Worm (Caenorhabditis elegans) whole organism, L1 larva: ENCODE measurements around the gene C12D12.3.

ENCODE experiments used
- C04F5.9 ChIP-seq: sonication (generic microtip); optimal IDR thresholded peaks from 2 replicates; lab custom pipeline; 2016; ENCODE audit warnings: missing genetic modification characterization, missing compliant biosample characterization
- C34B4.2 ChIP-seq: sonication (generic microtip); optimal IDR thresholded peaks from 2 replicates; lab custom pipeline; 2017; ENCODE audit warnings: mild to moderate bottlenecking, missing genetic modification characterization, missing compliant biosample characterization
- alr-1 ChIP-seq: fragments of 200-800 bp; sonication (Bioruptor generic); optimal IDR thresholded peaks from 2 replicates; lab custom pipeline; 2018; ENCODE audit warnings: borderline replicate concordance, mild to moderate bottlenecking, missing genetic modification characterization, missing compliant biosample characterization
- ama-1 ChIP-seq: fragments of 150-350 bp; optimal IDR thresholded peaks from 2 replicates; lab custom pipeline; 2014
- ceh-63 ChIP-seq: fragments of 200-800 bp; sonication (Bioruptor generic); optimal IDR thresholded peaks from 2 replicates; lab custom pipeline; 2018; ENCODE audit warnings: mild to moderate bottlenecking, missing genetic modification characterization, missing compliant biosample characterization
- ces-1 ChIP-seq: fragments of 150-350 bp; optimal IDR thresholded peaks from 2 replicates; lab custom pipeline; 2014; ENCODE audit warnings: missing biosample characterization, missing genetic modification reagents, missing genetic modification characterization
- dpl-1 ChIP-seq, 3 experiments: fragments of 150-350 bp in 2 of 3; sonication (generic microtip) in 1 of 3; optimal IDR thresholded peaks; 2 replicates each; lab custom pipeline; 2014 to 2017; ENCODE audit warnings: missing biosample characterization in 3 of 3, missing genetic modification characterization in 3 of 3, missing genetic modification reagents in 3 of 3
- efl-1 ChIP-seq, 4 experiments: fragments of 150-350 bp; optimal IDR thresholded peaks in 3 of 4; peaks in 1 of 4; 1 replicate in 1 of 4; 2 replicates in 3 of 4; lab custom pipeline; 2014; ENCODE audit warnings: missing biosample characterization in 2 of 4, missing genetic modification characterization in 2 of 4, missing genetic modification reagents in 2 of 4
- egl-13 ChIP-seq: sonication (generic microtip); optimal IDR thresholded peaks from 2 replicates; lab custom pipeline; 2016; ENCODE audit warnings: missing genotype, missing genetic modification reagents, missing genetic modification characterization, missing compliant biosample characterization
- elt-3 ChIP-seq, 6 experiments: fragments of 150-350 bp in 1 of 6; sonication (generic microtip); optimal IDR thresholded peaks; 2 replicates each; lab custom pipeline; 2017 to 2018; ENCODE audit warnings: missing biosample characterization in 6 of 6, missing genetic modification characterization in 6 of 6, inconsistent platforms in 1 of 6
- fkh-4 ChIP-seq: sonication (generic microtip); optimal IDR thresholded peaks from 2 replicates; lab custom pipeline; 2016; ENCODE audit warnings: missing compliant biosample characterization, missing genetic modification characterization, borderline replicate concordance
- fkh-8 ChIP-seq: sonication (generic microtip); optimal IDR thresholded peaks from 2 replicates; lab custom pipeline; 2016; ENCODE audit warnings: mild to moderate bottlenecking, missing genetic modification characterization, missing compliant biosample characterization
- fos-1 ChIP-seq: fragments of 150-350 bp; optimal IDR thresholded peaks from 2 replicates; lab custom pipeline; 2014; ENCODE audit warnings: missing biosample characterization, missing genetic modification characterization
- grh-1 ChIP-seq: fragments of 200-800 bp; sonication (Bioruptor generic); IDR thresholded peaks from 2 replicates; pipeline ENCODE4 v1.3.6; 2022; ENCODE audit warnings: missing genetic modification reagents, missing genetic modification characterization, missing compliant biosample characterization
- hpl-2 ChIP-seq: fragments of 150-350 bp; optimal IDR thresholded peaks from 2 replicates; lab custom pipeline; 2014; ENCODE audit warnings: missing biosample characterization, missing genetic modification reagents, missing genetic modification characterization
- lin-13 ChIP-seq: fragments of 150-350 bp; optimal IDR thresholded peaks from 2 replicates; lab custom pipeline; 2014; ENCODE audit warnings: missing biosample characterization, missing genetic modification reagents, missing genetic modification characterization
- lin-15B ChIP-seq: fragments of 150-350 bp; sonication (generic microtip); optimal IDR thresholded peaks from 3 replicates; lab custom pipeline; 2014; ENCODE audit warnings: missing biosample characterization, missing genetic modification characterization
- lsy-2 ChIP-seq, 2 experiments: fragments of 150-350 bp; optimal IDR thresholded peaks; 2 replicates each; lab custom pipeline; 2014; ENCODE audit warnings: missing biosample characterization in 2 of 2, missing genetic modification characterization in 2 of 2
- mdl-1 ChIP-seq, 2 experiments: fragments of 150-350 bp; optimal IDR thresholded peaks; 2 replicates each; lab custom pipeline; 2014 to 2017; ENCODE audit warnings: missing biosample characterization in 2 of 2, missing genetic modification characterization in 2 of 2, inconsistent platforms in 1 of 2
- mef-2 ChIP-seq: fragments of 150-350 bp; optimal IDR thresholded peaks from 2 replicates; lab custom pipeline; 2014; ENCODE audit warnings: missing biosample characterization, missing genetic modification characterization
- mep-1 ChIP-seq: fragments of 150-350 bp; optimal IDR thresholded peaks from 2 replicates; lab custom pipeline; 2014; ENCODE audit warnings: missing biosample characterization, missing genetic modification characterization
- nhr-12 ChIP-seq: sonication (generic microtip); optimal IDR thresholded peaks from 2 replicates; lab custom pipeline; 2017; ENCODE audit warnings: missing biosample characterization, missing genetic modification characterization
- nhr-237 ChIP-seq: fragments of 150-350 bp; optimal IDR thresholded peaks from 2 replicates; lab custom pipeline; 2014; ENCODE audit warnings: missing biosample characterization, missing genetic modification characterization
- nhr-28 ChIP-seq: fragments of 150-350 bp; optimal IDR thresholded peaks from 2 replicates; lab custom pipeline; 2014; ENCODE audit warnings: missing biosample characterization, missing genetic modification characterization
- nhr-47 ChIP-seq: sonication (generic microtip); optimal IDR thresholded peaks from 2 replicates; lab custom pipeline; 2016; ENCODE audit warnings: mild to moderate bottlenecking, missing genetic modification characterization, moderate library complexity, missing compliant biosample characterization
- nhr-71 ChIP-seq: sonication (generic microtip); optimal IDR thresholded peaks from 2 replicates; lab custom pipeline; 2016; ENCODE audit warnings: mild to moderate bottlenecking, missing genetic modification characterization, moderate library complexity, missing compliant biosample characterization
- nhr-84 ChIP-seq: sonication (generic microtip); optimal IDR thresholded peaks from 2 replicates; lab custom pipeline; 2017; ENCODE audit warnings: missing biosample characterization, missing genetic modification characterization
- pax-3 ChIP-seq: fragments of 200-800 bp; sonication (Bioruptor generic); optimal IDR thresholded peaks from 2 replicates; lab custom pipeline; 2018; ENCODE audit warnings: mild to moderate bottlenecking, missing genetic modification characterization, moderate library complexity, missing compliant biosample characterization
- pqm-1 ChIP-seq: sonication (generic microtip); optimal IDR thresholded peaks from 3 replicates; lab custom pipeline; 2017; ENCODE audit warnings: missing biosample characterization, missing genetic modification characterization
- rnt-1 ChIP-seq: sonication (generic microtip); optimal IDR thresholded peaks from 2 replicates; lab custom pipeline; 2016; ENCODE audit warnings: mild to moderate bottlenecking, missing genetic modification characterization, moderate library complexity, missing compliant biosample characterization
- sup-37 ChIP-seq: fragments of 200-800 bp; sonication (Bioruptor generic); optimal IDR thresholded peaks from 2 replicates; lab custom pipeline; 2018; ENCODE audit warnings: mild to moderate bottlenecking, missing genetic modification characterization, missing compliant biosample characterization
- tbx-2 ChIP-seq: sonication (generic microtip); optimal IDR thresholded peaks from 2 replicates; lab custom pipeline; 2016; ENCODE audit warnings: missing genetic modification characterization, missing compliant biosample characterization
- tlp-1 ChIP-seq: fragments of 150-350 bp; optimal IDR thresholded peaks from 2 replicates; lab custom pipeline; 2014; ENCODE audit warnings: missing biosample characterization, missing genetic modification characterization
- unc-30 ChIP-seq: sonication (generic microtip); optimal IDR thresholded peaks from 2 replicates; lab custom pipeline; 2017; ENCODE audit warnings: missing biosample characterization, missing genetic modification characterization
- unc-86 ChIP-seq: sonication (generic microtip); optimal IDR thresholded peaks from 2 replicates; lab custom pipeline; 2016; ENCODE audit warnings: missing genetic modification characterization, missing compliant biosample characterization
- vab-15 ChIP-seq: sonication (generic microtip); optimal IDR thresholded peaks from 2 replicates; lab custom pipeline; 2017; ENCODE audit warnings: missing genotype, mild to moderate bottlenecking, missing genetic modification characterization, missing compliant biosample characterization
- zag-1 ChIP-seq: fragments of 150-350 bp; optimal IDR thresholded peaks from 2 replicates; lab custom pipeline; 2014; ENCODE audit warnings: missing biosample characterization, missing genetic modification characterization
- zip-4 ChIP-seq: fragments of 200-800 bp; sonication (Bioruptor generic); optimal IDR thresholded peaks from 2 replicates; lab custom pipeline; 2018; ENCODE audit warnings: mild to moderate bottlenecking, missing genetic modification characterization, moderate library complexity, missing compliant biosample characterization
- ztf-11 ChIP-seq, 2 experiments: sonication (generic microtip); optimal IDR thresholded peaks; 2 replicates each; lab custom pipeline; 2016 to 2017; ENCODE audit warnings: missing genetic modification characterization in 2 of 2, missing biosample characterization in 1 of 2, missing compliant biosample characterization in 1 of 2

Gene C12D12.3

DNA sequence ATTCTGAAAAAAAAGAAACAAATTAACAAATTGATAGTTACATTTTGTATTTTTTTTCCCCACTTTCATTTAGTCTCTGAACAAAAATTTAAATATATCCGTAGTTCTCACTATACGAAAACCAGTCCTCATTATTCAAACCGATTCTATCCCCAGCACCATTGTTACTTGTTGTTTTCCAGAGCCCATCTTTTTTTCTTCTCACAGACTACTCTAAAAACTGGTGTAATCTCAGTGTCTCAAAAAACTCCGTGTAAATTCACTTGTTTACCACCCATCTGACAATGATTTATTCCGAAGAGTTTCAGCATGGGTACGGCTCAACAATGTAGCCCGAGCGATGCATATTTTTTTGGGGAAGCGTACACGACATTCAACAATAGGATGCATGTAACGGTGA, at the start of gene C12D12.3:
C12D12.3 (plus strand) TSS at position 301 of the 400 bp plus-strand sequence.
- TF ChIP-seq grh-1 (GFP tag; lab: Robert Waterston, UW) = no peak

DNA sequence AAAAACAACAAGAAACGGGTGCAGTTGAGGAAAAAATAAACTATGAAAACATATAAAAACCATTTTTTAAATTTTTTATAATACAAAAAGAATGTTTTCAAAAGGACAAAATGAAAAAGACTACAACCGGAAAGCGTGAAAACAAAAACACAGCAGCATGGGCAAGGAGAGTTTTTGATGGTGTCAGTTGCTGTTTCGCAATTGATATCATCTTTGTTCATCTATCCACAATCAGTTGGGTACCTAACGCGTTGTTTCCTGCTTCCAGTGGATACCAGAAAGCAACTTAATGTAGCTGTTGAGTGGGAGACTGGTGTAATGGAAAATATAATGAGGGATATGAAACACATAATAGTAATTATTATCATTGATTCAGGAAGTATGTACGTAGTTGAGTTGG, 49.3 kb upstream of the C12D12.3 start:
- TF ChIP-seq mep-1 (tag; lab: Kevin White, UChicago) (no peak), rnt-1 (peak; percentile 59), efl-1 (optimal IDR thresholded peaks at IDR 0.05; lab: Kevin White, UChicago) (no peak), efl-1 (GFP tag; optimal IDR thresholded peaks at IDR 0.05 in 1 of 2; lab: Kevin White, UChicago) (no peak)

DNA sequence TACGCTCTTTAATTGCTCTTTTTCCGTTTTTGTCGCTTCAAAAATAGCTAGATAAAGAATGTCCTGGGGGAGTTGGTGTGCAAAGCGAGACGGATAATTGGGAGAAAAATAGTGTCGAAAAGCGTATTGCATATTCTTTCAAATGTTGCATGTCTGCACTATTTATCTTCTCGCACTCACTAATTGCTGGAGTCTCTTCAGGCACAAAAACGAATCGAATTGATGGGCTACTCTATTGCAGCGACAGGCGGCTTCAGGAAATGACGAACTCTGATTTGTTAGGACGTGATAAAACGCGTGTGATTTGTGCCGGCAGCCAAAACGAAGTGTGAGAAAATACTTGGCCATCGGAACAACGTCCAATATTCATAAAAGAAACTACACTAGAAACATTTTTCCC, 48.8 kb upstream of the C12D12.3 start:
- TF ChIP-seq tlp-1 (tag; lab: Kevin White, UChicago) (no peak), nhr-28 (tag; lab: Kevin White, UChicago) (no peak), ama-1 (lab: Kevin White, UChicago) (no peak), nhr-237 (tag; lab: Kevin White, UChicago) (no peak), zag-1 (tag; lab: Kevin White, UChicago) (no peak), rnt-1 (peak; percentile 65), egl-13 (tag; lab: Kevin White, UChicago) (no peak)

DNA sequence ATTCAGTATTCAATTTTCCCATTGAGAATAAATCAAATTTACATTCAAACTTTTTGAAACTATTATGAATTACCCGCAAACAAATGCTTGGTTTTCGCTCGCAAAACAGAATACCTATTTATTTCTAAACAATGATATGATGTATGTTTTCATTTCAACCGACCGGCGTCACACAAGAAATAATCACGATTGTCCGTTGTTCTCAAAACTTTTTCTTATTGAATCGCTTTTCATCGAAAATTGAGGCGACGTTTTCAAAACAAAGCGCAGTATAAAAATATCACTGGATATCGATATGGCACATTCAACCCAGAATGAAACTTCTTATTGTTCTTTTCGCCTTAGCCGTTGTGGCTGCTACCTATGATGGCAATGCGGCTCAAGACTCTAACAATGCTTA, 47.6 kb upstream of the C12D12.3 start, which contains the start of gene ZK813.3:
ZK813.3 (plus strand) TSS at position 301 of the 400 bp plus-strand sequence.
- TF ChIP-seq hpl-2 = no peak
- TF ChIP-seq fos-1 = no peak
- no peak for TF ChIP-seq ces-1 (GFP tag; lab: Kevin White, UChicago)
- TF ChIP-seq sup-37 (GFP tag; lab: Kevin White, UChicago) = no peak
- no peak for TF ChIP-seq tbx-2 (tag; lab: Kevin White, UChicago)
- no peak for TF ChIP-seq fkh-4 (tag; lab: Kevin White, UChicago)
- TF ChIP-seq pqm-1 (tag; lab: Kevin White, UChicago) = no peak
- no peak for TF ChIP-seq unc-30
- no peak for TF ChIP-seq zip-4 (GFP tag; lab: Kevin White, UChicago)
- no peak for TF ChIP-seq ceh-63 (GFP tag; lab: Kevin White, UChicago)
- TF ChIP-seq C04F5.9 (tag; lab: Kevin White, UChicago) = no peak
- TF ChIP-seq mef-2 (tag; lab: Kevin White, UChicago) = no peak
- no peak for TF ChIP-seq vab-15 (tag; lab: Kevin White, UChicago)
- TF ChIP-seq nhr-47 = no peak
- no peak for TF ChIP-seq unc-86 (tag; lab: Kevin White, UChicago)
- no peak for TF ChIP-seq nhr-84 (tag; lab: Kevin White, UChicago)
- TF ChIP-seq alr-1 (tag; lab: Kevin White, UChicago) = no peak
- TF ChIP-seq mdl-1 (tag; optimal IDR thresholded peaks at IDR 0.05; lab: Kevin White, UChicago) = no peak

DNA sequence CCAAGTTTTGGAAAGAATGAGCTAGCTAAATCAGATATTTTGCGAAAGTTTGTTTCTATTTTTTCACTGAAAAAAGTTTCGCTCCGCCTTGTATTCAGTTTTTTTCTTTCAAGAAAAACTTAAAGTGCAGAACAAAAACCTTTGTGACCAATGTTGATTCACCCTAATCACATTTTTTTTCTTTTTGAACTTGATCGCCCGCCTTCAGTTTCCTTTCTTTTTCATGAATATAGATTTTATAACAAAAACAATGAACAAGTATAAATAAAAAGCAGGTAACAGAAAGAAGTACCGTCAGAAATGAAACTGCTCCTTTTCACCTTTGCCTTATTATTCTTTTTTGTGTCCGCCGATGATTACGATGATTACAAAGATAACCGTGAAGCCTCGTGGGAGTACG, 45.6 kb upstream of the C12D12.3 start, which contains the start of gene ZK813.2:
ZK813.2 (plus strand) TSS at position 301 of the 400 bp plus-strand sequence.
- no peak for TF ChIP-seq fkh-8 (tag; lab: Kevin White, UChicago)
- TF ChIP-seq mep-1 (tag; lab: Kevin White, UChicago) = no peak
- TF ChIP-seq dpl-1 (GFP tag; optimal IDR thresholded peaks at IDR 0.05; lab: Kevin White, UChicago) = no peak
- no peak for TF ChIP-seq ztf-11 (tag; optimal IDR thresholded peaks at IDR 0.05; lab: Kevin White, UChicago)
- no peak for TF ChIP-seq nhr-12 (tag; lab: Kevin White, UChicago)
- TF ChIP-seq nhr-71 = no peak
- no peak for TF ChIP-seq pax-3 (tag; lab: Kevin White, UChicago)
- TF ChIP-seq C34B4.2 = no peak
- no peak for TF ChIP-seq lin-15B (tag; lab: Kevin White, UChicago)
- no peak for TF ChIP-seq ceh-63 (GFP tag; lab: Kevin White, UChicago)
- TF ChIP-seq lin-13 (GFP tag; lab: Kevin White, UChicago) = no peak
- TF ChIP-seq elt-3 (tag; optimal IDR thresholded peaks at IDR 0.05; lab: Kevin White, UChicago) = no peak
- TF ChIP-seq fkh-4 (tag; lab: Kevin White, UChicago) = no peak
- TF ChIP-seq hpl-2 = no peak
- TF ChIP-seq egl-13 (tag; lab: Kevin White, UChicago) = no peak
- no peak for TF ChIP-seq lsy-2 (tag; optimal IDR thresholded peaks at IDR 0.05; lab: Kevin White, UChicago)
